Fruit fly (Drosophila melanogaster): Measurements from ENCODE around the gene CG11760.

dm6 chr3R:8704669-8705068 is 14.3 kb upstream of the CG11760 start:
- TF ChIP-seq psq (optimal IDR thresholded peaks at IDR 0.05) (no peak), Dll (optimal IDR thresholded peaks at IDR 0.05) (no peak), usp (GFP tag; optimal IDR thresholded peaks at IDR 0.05) (no peak), CG8478 (optimal IDR thresholded peaks at IDR 0.05) (no peak), pan (optimal IDR thresholded peaks at IDR 0.05) (no peak)

Measured in whole organism.